Fruit fly (Drosophila melanogaster) Kc167 (cell line): ENCODE results near the gene Trf2.

Experiments
- Myc ChIP-seq: fragments of >200 bp; optimal IDR thresholded peaks from 2 replicates; lab custom pipeline; 2017; ENCODE audit warnings: missing external identifiers
- Sin3A ChIP-seq: fragments of >200 bp; optimal IDR thresholded peaks from 2 replicates; lab custom pipeline; 2018; ENCODE audit warnings: missing external identifiers
- h ChIP-seq: fragments of >200 bp; optimal IDR thresholded peaks from 3 replicates; lab custom pipeline; 2018; ENCODE audit warnings: missing external identifiers
- psq ChIP-seq: fragments of >200 bp; optimal IDR thresholded peaks from 2 replicates; lab custom pipeline; 2017; ENCODE audit warnings: missing external identifiers

DNA sequence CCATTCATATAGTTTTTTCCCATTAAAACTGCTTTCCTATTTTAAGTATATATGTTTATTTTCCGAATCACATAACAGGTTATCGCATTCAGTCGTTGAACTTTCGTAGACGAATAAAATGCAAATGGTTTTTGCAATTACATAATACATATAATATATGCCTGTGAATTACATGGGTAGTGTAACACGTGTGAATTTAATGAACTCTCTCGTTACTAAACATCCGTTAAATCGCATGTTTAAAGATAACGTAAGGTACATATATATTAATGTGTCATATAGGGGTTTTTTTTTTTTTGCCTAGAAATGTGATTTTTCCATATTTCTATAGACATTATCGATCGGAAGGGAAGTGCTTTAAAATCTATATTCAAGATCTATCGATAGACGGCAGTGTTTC is 60.5 kb downstream of the Trf2 start:
- TF ChIP-seq Myc (lab: Kevin White, UChicago), result no peak
- no peak for TF ChIP-seq psq (lab: Kevin White, UChicago)
- TF ChIP-seq Sin3A (lab: Kevin White, UChicago), result no peak
- TF ChIP-seq h (lab: Kevin White, UChicago), result no peak
